Worm (Caenorhabditis elegans) whole organism, mixed stage, embryonic: ENCODE measurements around the gene ZK177.1.

Experiments used
- bed-3 ChIP-seq: fragments of 200-800 bp; sonication (Bioruptor generic); optimal IDR thresholded peaks from 3 replicates; lab custom pipeline; 2018; ENCODE audit warnings: mild to moderate bottlenecking, missing genetic modification characterization, moderate library complexity, missing compliant biosample characterization
- blmp-1 ChIP-seq: fragments of 150-350 bp; optimal IDR thresholded peaks from 2 replicates; lab custom pipeline; 2014; ENCODE audit warnings: missing biosample characterization, missing genetic modification characterization
- cnd-1 ChIP-seq: fragments of 200-800 bp; sonication (Bioruptor generic); optimal IDR thresholded peaks from 2 replicates; lab custom pipeline; 2018; ENCODE audit warnings: mild to moderate bottlenecking, missing genetic modification characterization, missing compliant biosample characterization
- elt-1 ChIP-seq: sonication (generic microtip); optimal IDR thresholded peaks from 2 replicates; lab custom pipeline; 2017; ENCODE audit warnings: missing genetic modification characterization, mild to moderate bottlenecking, missing compliant biosample characterization, antibody characterized with exemption, moderate library complexity, borderline replicate concordance; ENCODE audit not compliant: insufficient read depth
- elt-3 ChIP-seq: fragments of 150-350 bp; optimal IDR thresholded peaks from 2 replicates; lab custom pipeline; 2014; ENCODE audit warnings: missing biosample characterization, missing genetic modification characterization
- lsy-2 ChIP-seq: fragments of 150-350 bp; optimal IDR thresholded peaks from 2 replicates; lab custom pipeline; 2014; ENCODE audit warnings: missing biosample characterization, missing genetic modification characterization
- mab-5 ChIP-seq: fragments of 150-350 bp; optimal IDR thresholded peaks from 2 replicates; lab custom pipeline; 2014; ENCODE audit warnings: missing biosample characterization, missing genetic modification characterization
- nhr-237 ChIP-seq: fragments of 150-350 bp; optimal IDR thresholded peaks from 2 replicates; lab custom pipeline; 2014; ENCODE audit warnings: missing biosample characterization, missing genetic modification characterization
- nhr-28 ChIP-seq: fragments of 150-350 bp; optimal IDR thresholded peaks from 2 replicates; lab custom pipeline; 2014; ENCODE audit warnings: missing biosample characterization, missing genetic modification characterization
- pha-4 ChIP-seq: fragments of 150-350 bp; optimal IDR thresholded peaks from 2 replicates; lab custom pipeline; 2018; ENCODE audit warnings: missing biosample characterization, missing genetic modification reagents, missing genetic modification characterization
- snpc-4 ChIP-seq: fragments of 150-350 bp; optimal IDR thresholded peaks from 2 replicates; lab custom pipeline; 2014; ENCODE audit warnings: missing biosample characterization, missing genetic modification characterization
- sptf-1 ChIP-seq: sonication (generic microtip); optimal IDR thresholded peaks from 2 replicates; lab custom pipeline; 2017; ENCODE audit warnings: mild to moderate bottlenecking, missing genetic modification characterization, moderate library complexity, missing compliant biosample characterization
- unc-120 ChIP-seq: sonication (generic microtip); optimal IDR thresholded peaks from 2 replicates; lab custom pipeline; 2017; ENCODE audit warnings: missing genetic modification characterization, missing compliant biosample characterization; ENCODE audit not compliant: poor library complexity, severe bottlenecking
- unc-62 ChIP-seq: fragments of 150-350 bp; optimal IDR thresholded peaks from 2 replicates; lab custom pipeline; 2014; ENCODE audit warnings: missing biosample characterization, missing genetic modification reagents, missing genetic modification characterization

DNA sequence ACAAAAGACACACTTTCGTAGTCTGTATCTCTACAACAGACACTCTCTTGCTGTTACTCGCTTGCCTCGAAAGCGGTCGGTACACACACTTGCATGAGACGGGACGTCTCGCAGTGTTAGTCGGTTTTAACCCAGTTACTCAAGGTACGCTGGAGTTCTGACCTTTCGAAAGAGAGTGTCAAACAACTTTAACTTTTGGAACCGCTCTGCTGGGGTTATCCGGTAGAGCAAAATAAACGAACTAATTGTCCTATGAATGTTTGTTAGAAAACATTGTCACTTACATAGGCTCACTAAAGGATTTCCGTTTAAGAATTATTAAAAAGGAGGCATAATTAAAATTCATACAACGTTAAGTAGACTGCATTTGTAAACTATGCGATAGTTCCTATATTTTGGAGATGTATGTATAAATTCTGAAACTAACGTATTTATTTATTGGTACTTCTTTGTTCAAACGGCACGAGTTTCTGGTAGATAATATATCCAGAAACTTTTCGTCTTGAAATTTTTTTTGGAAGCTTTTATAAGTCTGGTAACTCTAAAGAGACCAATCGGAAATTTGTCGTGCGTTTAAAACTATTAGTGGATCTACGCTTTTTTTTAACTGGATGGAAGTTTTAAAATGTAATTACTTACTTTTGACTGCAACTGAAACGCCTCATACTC, 15.7 kb downstream of the ZK177.1 start:
- TF ChIP-seq bed-3 (peak; percentile 65), unc-62 (GFP tag; lab: Kevin White, UChicago) (peak; percentile 89), mab-5 (peak; percentile 84), nhr-237 (tag; lab: Kevin White, UChicago) (peak; percentile 92), pha-4 (tag; lab: Kevin White, UChicago) (peak; percentile 92), lsy-2 (tag; lab: Kevin White, UChicago) (peak; percentile 84), unc-120 (tag; lab: Kevin White, UChicago) (peak; percentile 94), blmp-1 (tag; lab: Kevin White, UChicago) (no peak), snpc-4 (tag; lab: Kevin White, UChicago) (no peak), elt-1 (tag; lab: Kevin White, UChicago) (no peak), elt-3 (tag; lab: Kevin White, UChicago) (peak; percentile 80), cnd-1 (tag; lab: Kevin White, UChicago) (peak; percentile 80), sptf-1 (tag; lab: Kevin White, UChicago) (peak; percentile 93), nhr-28 (tag; lab: Kevin White, UChicago) (peak; percentile 24)
